Worm (Caenorhabditis elegans) whole organism, L2 larva: ENCODE measurements around the gene F21H7.12.

Source experiments
- ama-1 ChIP-seq: fragments of 150-350 bp; optimal IDR thresholded peaks from 2 replicates; lab custom pipeline; 2018; ENCODE audit warnings: inconsistent platforms
- egl-27 ChIP-seq: sonication (generic microtip); optimal IDR thresholded peaks from 3 replicates; lab custom pipeline; 2017; ENCODE audit warnings: missing biosample characterization, missing genetic modification reagents, missing genetic modification characterization
- elt-1 ChIP-seq: fragments of 150-350 bp; optimal IDR thresholded peaks from 2 replicates; lab custom pipeline; 2014; ENCODE audit warnings: missing biosample characterization, missing genetic modification characterization
- fos-1 ChIP-seq: fragments of 150-350 bp; optimal IDR thresholded peaks from 2 replicates; lab custom pipeline; 2014; ENCODE audit warnings: missing biosample characterization, missing genetic modification characterization
- lin-39 ChIP-seq: fragments of 150-350 bp; optimal IDR thresholded peaks from 2 replicates; lab custom pipeline; 2014; ENCODE audit warnings: missing biosample characterization, missing genetic modification reagents, missing genetic modification characterization
- lsy-2 ChIP-seq, 2 experiments: fragments of 150-350 bp in 1 of 2; sonication (generic microtip) in 1 of 2; optimal IDR thresholded peaks; 2 replicates each; lab custom pipeline; 2014 to 2017; ENCODE audit warnings: missing biosample characterization in 2 of 2, missing genetic modification characterization in 2 of 2
- nhr-11 ChIP-seq: fragments of 150-350 bp; optimal IDR thresholded peaks from 2 replicates; lab custom pipeline; 2014; ENCODE audit warnings: missing biosample characterization, missing genetic modification characterization
- nhr-237 ChIP-seq: fragments of 150-350 bp; optimal IDR thresholded peaks from 2 replicates; lab custom pipeline; 2014; ENCODE audit warnings: missing biosample characterization, missing genetic modification characterization
- skn-1 ChIP-seq: sonication (generic microtip); optimal IDR thresholded peaks from 2 replicates; lab custom pipeline; 2017; ENCODE audit warnings: missing biosample characterization, missing genetic modification characterization
- unc-62 ChIP-seq: fragments of 150-350 bp; optimal IDR thresholded peaks from 2 replicates; lab custom pipeline; 2014; ENCODE audit warnings: missing biosample characterization, missing genetic modification reagents, missing genetic modification characterization
- ztf-11 ChIP-seq: sonication (generic microtip); optimal IDR thresholded peaks from 2 replicates; lab custom pipeline; 2017; ENCODE audit warnings: missing biosample characterization, missing genetic modification characterization

DNA sequence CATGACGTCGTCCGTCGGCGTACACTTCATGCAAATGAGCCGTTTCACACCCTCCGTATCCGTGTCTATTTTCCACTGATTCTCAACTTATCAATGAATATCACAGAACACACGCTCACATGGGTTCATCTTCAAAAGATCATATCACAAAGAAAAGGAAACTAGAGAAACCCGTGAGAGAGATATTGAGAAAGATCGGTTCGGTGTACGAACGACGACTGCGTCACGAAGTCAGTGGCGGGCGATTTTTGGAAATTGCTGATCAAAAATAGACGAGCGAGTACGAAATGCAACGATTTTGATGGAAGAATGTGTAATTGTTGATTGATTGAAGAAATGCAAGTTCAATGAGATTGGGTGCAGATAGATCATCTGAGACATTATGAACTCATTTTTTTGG, 16.6 kb upstream of the F21H7.12 start:
- no peak for TF ChIP-seq nhr-11 (tag; lab: Kevin White, UChicago)
- TF ChIP-seq skn-1 (tag; lab: Kevin White, UChicago) = no peak
- peak; percentile 0 for TF ChIP-seq egl-27 (tag; lab: Kevin White, UChicago)
- no peak for TF ChIP-seq lsy-2 (tag; optimal IDR thresholded peaks at IDR 0.05; lab: Kevin White, UChicago)
- no peak for TF ChIP-seq elt-1 (tag; lab: Kevin White, UChicago)
- TF ChIP-seq ztf-11 (tag; lab: Kevin White, UChicago) = no peak
- TF ChIP-seq fos-1 (tag; lab: Kevin White, UChicago) = no peak
- no peak for TF ChIP-seq nhr-237 (tag; lab: Kevin White, UChicago)
- TF ChIP-seq unc-62 (GFP tag; lab: Kevin White, UChicago) = no peak
- TF ChIP-seq ama-1 = no peak
- no peak for TF ChIP-seq lin-39 (tag; lab: Kevin White, UChicago)
